Fruit fly (Drosophila melanogaster) whole organism: ENCODE results near the gene CG10565.

Source experiments
- CG8478 ChIP-seq: fragments of >200 bp; optimal IDR thresholded peaks from 2 replicates; lab custom pipeline; 2018; ENCODE audit warnings: inconsistent platforms
- EcR ChIP-seq, 2 experiments: fragments of >200 bp; optimal IDR thresholded peaks; 2 replicates each; lab custom pipeline; 2017; ENCODE audit warnings: missing biosample characterization in 2 of 2, missing genetic modification characterization in 2 of 2, missing genetic modification reagents in 2 of 2
- pan ChIP-seq: fragments of >200 bp; optimal IDR thresholded peaks from 2 replicates; lab custom pipeline; 2017
- psq ChIP-seq: fragments of >200 bp; optimal IDR thresholded peaks from 2 replicates; lab custom pipeline; 2017
- usp ChIP-seq: fragments of >200 bp; optimal IDR thresholded peaks from 2 replicates; lab custom pipeline; 2017; ENCODE audit warnings: missing biosample characterization, missing genetic modification characterization, mixed read lengths

dm6 chr3L:21098602-21099001 is 37.6 kb downstream of the CG10565 start:
- TF ChIP-seq psq (lab: Kevin White, UChicago) (no peak), pan (lab: Kevin White, UChicago) (no peak), CG8478 (lab: Kevin White, UChicago) (no peak), EcR (GFP tag; optimal IDR thresholded peaks at IDR 0.05; lab: Kevin White, UChicago) (no peak), usp (no peak)
